Worm (Caenorhabditis elegans): ENCODE data around the gene col-92.

ce11 chrIII:10989491-10990032 lies 6.5 kb upstream of the col-92 start:
- TF ChIP-seq attf-3 (GFP tag; conservative IDR thresholded peaks at IDR 0.05) (peak; percentile 67), rec-8 (tag; optimal IDR thresholded peaks at IDR 0.05) (peak; percentile 95 to 97), dox-1 (GFP tag; IDR thresholded peaks at IDR 0.05) (peak; percentile 97), sea-2 (GFP tag; IDR thresholded peaks at IDR 0.05) (peak; percentile 94), snpc-1.3 (tag; optimal IDR thresholded peaks at IDR 0.05; ENCODE audit: insufficient read depth) (peak; percentile 94), ama-1 (optimal IDR thresholded peaks at IDR 0.05) (no peak), ama-1 (GFP tag; optimal IDR thresholded peaks at IDR 0.05) (peak; percentile 85 to 94), efl-1 (GFP tag; optimal IDR thresholded peaks at IDR 0.05) (no peak), egl-44 (GFP tag; IDR thresholded peaks at IDR 0.05) (peak; percentile 97), nfya-1 (tag; optimal IDR thresholded peaks at IDR 0.05; ENCODE audit: borderline replicate concordance, insufficient read depth) (no peak), nhr-120 (GFP tag; IDR thresholded peaks at IDR 0.05) (peak; percentile 90), B0035.1 (tag; optimal IDR thresholded peaks at IDR 0.05) (peak; percentile 90), unc-130 (GFP tag; optimal IDR thresholded peaks at IDR 0.05) (peak; percentile 85)

Data from whole organism, young adult.